Worm (Caenorhabditis elegans): ENCODE measurements around the gene rheb-1.

Gene rheb-1

DNA sequence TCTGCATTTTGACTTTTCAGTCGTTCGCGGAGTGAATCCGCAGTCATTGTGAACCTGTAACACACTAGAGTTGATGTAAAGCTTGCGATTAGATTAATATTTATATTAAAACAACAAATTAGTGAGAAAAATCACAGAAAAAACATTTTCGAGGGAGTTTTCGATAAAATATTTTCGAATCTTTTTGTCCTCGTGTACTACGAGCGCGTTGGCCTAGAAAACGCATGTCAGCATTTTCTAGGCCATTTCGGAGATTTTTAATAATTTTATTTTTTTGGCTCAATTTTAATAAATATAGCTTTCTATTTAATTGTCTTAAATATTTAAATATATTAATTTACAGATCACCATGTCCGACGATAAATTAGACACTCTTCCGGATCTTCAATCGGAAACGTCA is 9.6 kb upstream of the rheb-1 start, which contains the start of gene B0464.9 (continued):
- TF ChIP-seq dpl-1 (GFP tag; optimal IDR thresholded peaks at IDR 0.05) (peak; percentile 16 to 70 (median 64)), ztf-4 (tag; optimal IDR thresholded peaks at IDR 0.05) (no peak), fkh-10 (GFP tag; optimal IDR thresholded peaks at IDR 0.05) (no peak), lin-13 (GFP tag; optimal IDR thresholded peaks at IDR 0.05) (no peak), pax-3 (tag; optimal IDR thresholded peaks at IDR 0.05) (peak; percentile 67), mdl-1 (tag; optimal IDR thresholded peaks at IDR 0.05) (no peak), nhr-84 (tag; optimal IDR thresholded peaks at IDR 0.05) (no peak), C34B4.2 (tag; optimal IDR thresholded peaks at IDR 0.05) (no peak), aly-2 (tag; optimal IDR thresholded peaks at IDR 0.05) (no peak), ces-1 (GFP tag; optimal IDR thresholded peaks at IDR 0.05) (no peak), ets-5 (GFP tag; IDR thresholded peaks at IDR 0.05) (no peak), nhr-12 (tag; optimal IDR thresholded peaks at IDR 0.05) (no peak), pqm-1 (tag; optimal IDR thresholded peaks at IDR 0.05) (no peak), tlp-1 (tag; optimal IDR thresholded peaks at IDR 0.05) (no peak), egl-27 (tag; optimal IDR thresholded peaks at IDR 0.05) (no peak), hlh-17 (GFP tag; optimal IDR thresholded peaks at IDR 0.05; ENCODE audit: borderline replicate concordance) (no peak), lin-35 (GFP tag; optimal IDR thresholded peaks at IDR 0.05) (peak; percentile 55 to 61), efl-3 (GFP tag; optimal IDR thresholded peaks at IDR 0.05) (no peak), nhr-28 (tag; optimal IDR thresholded peaks at IDR 0.05) (no peak), ceh-63 (GFP tag; optimal IDR thresholded peaks at IDR 0.05) (no peak), lin-15B (tag; optimal IDR thresholded peaks at IDR 0.05) (peak; percentile 39), sptf-1 (tag; optimal IDR thresholded peaks at IDR 0.05) (no peak), aha-1 (tag; optimal IDR thresholded peaks at IDR 0.05) (no peak), unc-86 (tag; optimal IDR thresholded peaks at IDR 0.05) (peak; percentile 48), nhr-77 (tag; optimal IDR thresholded peaks at IDR 0.05) (no peak), irx-1 (tag; optimal IDR thresholded peaks at IDR 0.05) (peak; percentile 90), mef-2 (tag; optimal IDR thresholded peaks at IDR 0.05) (no peak), efl-1 (optimal IDR thresholded peaks at IDR 0.05) (peak; percentile 49 to 63), efl-1 (GFP tag; optimal IDR thresholded peaks at IDR 0.05 in 1 of 2) (peak; percentile 70 to 95), sox-4 (tag; optimal IDR thresholded peaks at IDR 0.05) (peak; percentile 88), rnt-1 (tag; optimal IDR thresholded peaks at IDR 0.05) (peak; percentile 95), lin-39 (tag; optimal IDR thresholded peaks at IDR 0.05) (peak; percentile 5)

DNA sequence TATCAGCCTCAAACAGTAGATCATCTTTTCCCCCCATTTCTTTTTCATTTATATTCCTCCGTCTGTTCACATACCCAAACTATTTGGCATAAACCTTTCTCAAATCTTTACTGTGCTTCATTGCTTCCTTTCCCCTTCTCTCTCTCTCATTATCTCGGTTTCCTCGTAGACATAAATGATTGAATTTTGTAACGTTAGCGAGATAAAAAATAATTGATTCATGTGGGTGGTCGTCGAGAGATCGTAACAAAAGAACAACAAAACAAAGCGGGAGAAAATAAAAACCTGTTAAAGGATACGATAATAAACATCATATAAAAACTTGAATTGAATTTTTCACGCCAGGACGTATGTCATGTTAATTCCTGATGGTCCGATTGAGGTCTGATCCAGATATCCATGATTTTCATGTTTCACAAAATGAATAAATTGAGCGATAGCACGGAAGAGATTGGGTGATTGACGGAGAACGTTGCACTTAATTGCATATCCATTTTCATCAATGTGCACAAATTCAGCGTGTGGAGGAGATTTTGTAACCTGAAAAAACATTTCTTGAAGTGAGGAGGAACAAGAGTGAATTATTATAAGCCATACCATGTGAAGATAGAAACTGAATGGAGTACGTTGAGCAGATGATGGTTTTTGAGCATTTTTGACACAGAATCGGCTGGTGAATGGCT is 7.1 kb upstream of the rheb-1 start:
- TF ChIP-seq lir-3 (tag; optimal IDR thresholded peaks at IDR 0.05; ENCODE audit: poor library complexity) (no peak), blmp-1 (tag; optimal IDR thresholded peaks at IDR 0.05) (peak; percentile 11), efl-1 (optimal IDR thresholded peaks at IDR 0.05) (no peak), efl-1 (GFP tag; optimal IDR thresholded peaks at IDR 0.05 in 1 of 2) (peak in 1 of 2 experiments; percentile 88), aly-2 (tag; optimal IDR thresholded peaks at IDR 0.05) (peak; percentile 17), nhr-71 (tag; optimal IDR thresholded peaks at IDR 0.05) (peak; percentile 12), fkh-10 (GFP tag; optimal IDR thresholded peaks at IDR 0.05) (no peak)

DNA sequence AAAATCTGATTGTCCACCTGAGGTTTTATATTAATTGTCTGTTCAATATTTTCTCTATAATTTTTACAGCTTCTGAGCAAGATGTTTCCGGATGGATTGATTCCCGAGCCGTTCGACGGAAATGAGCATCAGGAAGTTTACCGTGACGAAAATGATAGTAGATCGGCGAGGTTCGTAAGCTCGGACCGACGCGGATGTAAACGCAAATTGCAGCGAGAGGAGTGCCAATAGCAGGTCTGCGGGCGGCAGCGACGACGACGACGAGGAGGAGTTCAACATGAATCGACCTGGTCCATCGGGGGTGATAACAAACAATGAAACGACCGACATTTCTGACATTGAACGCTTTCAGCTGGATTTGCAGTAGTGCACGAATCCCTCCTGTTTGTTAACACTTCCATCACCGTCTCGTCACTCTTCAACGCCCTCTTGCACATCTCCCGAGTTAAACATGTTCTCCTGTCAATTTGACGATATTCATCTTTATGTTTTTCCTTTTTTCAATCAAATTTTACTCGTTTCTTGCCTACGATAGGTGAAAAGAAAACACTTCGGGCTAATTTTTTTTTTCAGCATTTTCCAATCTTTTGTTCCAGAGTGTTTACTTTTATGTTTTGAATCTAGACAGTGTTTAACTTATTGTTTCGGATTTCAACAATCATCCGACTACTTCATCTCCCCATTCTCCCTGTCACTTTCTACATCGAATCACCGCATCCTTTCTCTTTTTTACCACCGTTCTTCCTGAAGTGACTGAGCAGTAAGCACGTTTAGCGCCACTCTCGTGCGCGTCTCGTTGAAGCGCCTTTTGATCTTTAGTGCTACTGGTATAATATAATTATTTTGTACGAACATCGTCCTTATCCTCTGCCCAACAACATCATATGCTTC is 6.3 kb upstream of the rheb-1 start:
- TF ChIP-seq fkh-4 (tag; optimal IDR thresholded peaks at IDR 0.05; ENCODE audit: borderline replicate concordance) (no peak), dpl-1 (GFP tag; optimal IDR thresholded peaks at IDR 0.05) (no peak), blmp-1 (tag; optimal IDR thresholded peaks at IDR 0.05) (peak; percentile 12)
